Fruit fly (Drosophila melanogaster) whole organism, embryonic: ENCODE measurements around the gene Claspin.

ENCODE experiments used
- B-H1 ChIP-seq: fragments of 200-800 bp; sonication (Bioruptor generic); IDR thresholded peaks from 3 replicates; pipeline ENCODE4 v1.3.6; 2022; ENCODE audit warnings: missing biosample characterization, missing genetic modification characterization
- BtbVII ChIP-seq: fragments of 200-800 bp; sonication (Bioruptor generic); optimal IDR thresholded peaks from 3 replicates; lab custom pipeline; 2017; ENCODE audit warnings: missing biosample characterization, mild to moderate bottlenecking, missing genetic modification characterization
- CG11504 ChIP-seq: fragments of 200-800 bp; sonication (Bioruptor generic); optimal IDR thresholded peaks from 3 replicates; lab custom pipeline; 2019; ENCODE audit warnings: missing biosample characterization, mild to moderate bottlenecking, missing genetic modification characterization, moderate library complexity
- CG13296 ChIP-seq: fragments of 200-800 bp; sonication (Bioruptor generic); optimal IDR thresholded peaks from 3 replicates; lab custom pipeline; 2018; ENCODE audit warnings: missing biosample characterization, mild to moderate bottlenecking, missing genetic modification characterization
- CG16779 ChIP-seq: fragments of 200-800 bp; sonication (Bioruptor generic); IDR thresholded peaks from 2 replicates; pipeline ENCODE4 v1.3.6; 2022; ENCODE audit warnings: missing biosample characterization, missing genetic modification characterization
- CG1792 ChIP-seq: fragments of 200-800 bp; sonication (Bioruptor generic); optimal IDR thresholded peaks from 2 replicates; lab custom pipeline; 2016; ENCODE audit warnings: missing biosample characterization, missing genetic modification characterization
- CG2678 ChIP-seq: fragments of 200-800 bp; sonication (Bioruptor generic); optimal IDR thresholded peaks from 3 replicates; lab custom pipeline; 2019; ENCODE audit warnings: missing biosample characterization, mild to moderate bottlenecking, missing genetic modification characterization, moderate library complexity
- CG31365 ChIP-seq: fragments of 200-800 bp; sonication (Bioruptor generic); optimal IDR thresholded peaks from 2 replicates; lab custom pipeline; 2018; ENCODE audit warnings: missing biosample characterization, mild to moderate bottlenecking, missing genetic modification characterization
- CG31388 ChIP-seq: fragments of 200-800 bp; sonication (Bioruptor generic); optimal IDR thresholded peaks from 2 replicates; lab custom pipeline; 2016; ENCODE audit warnings: missing biosample characterization, missing genetic modification characterization
- CG32772 ChIP-seq: fragments of 200-800 bp; sonication (Bioruptor generic); IDR thresholded peaks from 2 replicates; pipeline ENCODE4 v1.3.6; 2022; ENCODE audit warnings: missing biosample characterization, missing genetic modification characterization
- CG3838 ChIP-seq: fragments of 200-800 bp; sonication (Bioruptor generic); optimal IDR thresholded peaks from 3 replicates; lab custom pipeline; 2016; ENCODE audit warnings: missing biosample characterization, missing genetic modification characterization
- CG42726 ChIP-seq: fragments of 200-800 bp; sonication (Bioruptor generic); IDR thresholded peaks from 2 replicates; pipeline ENCODE4 v1.3.6; 2022; ENCODE audit warnings: missing biosample characterization, missing genetic modification characterization; ENCODE audit not compliant: partially characterized antibody
- CG4854 ChIP-seq: fragments of 200-800 bp; sonication (Bioruptor generic); optimal IDR thresholded peaks from 2 replicates; lab custom pipeline; 2016; ENCODE audit warnings: missing biosample characterization, missing genetic modification characterization, inconsistent platforms
- CG5180 ChIP-seq: fragments of 200-800 bp; sonication (Bioruptor generic); optimal IDR thresholded peaks from 3 replicates; lab custom pipeline; 2017; ENCODE audit warnings: missing biosample characterization, missing genetic modification characterization, mild to moderate bottlenecking, moderate library complexity, missing genetic modification reagents
- CG6791 ChIP-seq: fragments of 200-800 bp; sonication (Bioruptor generic); IDR thresholded peaks from 3 replicates; pipeline ENCODE4 v1.3.6; 2022; ENCODE audit warnings: missing biosample characterization, missing genetic modification characterization; ENCODE audit not compliant: partially characterized antibody
- CG6854 ChIP-seq: fragments of 200-800 bp; sonication (Bioruptor generic); optimal IDR thresholded peaks from 3 replicates; lab custom pipeline; 2017; ENCODE audit warnings: missing biosample characterization, mild to moderate bottlenecking, missing genetic modification characterization
- CG7963 ChIP-seq: fragments of 200-800 bp; sonication (Bioruptor generic); IDR thresholded peaks from 3 replicates; pipeline ENCODE4 v1.3.6; 2022; ENCODE audit warnings: missing biosample characterization, missing genetic modification characterization; ENCODE audit not compliant: partially characterized antibody
- Camta ChIP-seq: fragments of 200-800 bp; sonication (Bioruptor generic); optimal IDR thresholded peaks from 2 replicates; lab custom pipeline; 2016; ENCODE audit warnings: missing biosample characterization, missing genetic modification characterization
- Dbx ChIP-seq: fragments of 200-800 bp; sonication (Bioruptor generic); IDR thresholded peaks from 3 replicates; pipeline ENCODE4 v1.3.6; 2022; ENCODE audit warnings: missing biosample characterization, missing genetic modification characterization
- Doc3 ChIP-seq: fragments of 200-800 bp; sonication (Bioruptor generic); IDR thresholded peaks from 3 replicates; pipeline ENCODE4 v1.3.6; 2022; ENCODE audit warnings: missing biosample characterization, missing genetic modification characterization; ENCODE audit not compliant: partially characterized antibody
- Drgx ChIP-seq: fragments of 200-800 bp; sonication (Bioruptor generic); IDR thresholded peaks from 2 replicates; pipeline ENCODE4 v1.3.6; 2022; ENCODE audit warnings: missing biosample characterization, missing genetic modification characterization
- E2f2 ChIP-seq: fragments of 200-800 bp; sonication (Bioruptor generic); IDR thresholded peaks from 2 replicates; pipeline ENCODE4 v1.3.6; 2022; ENCODE audit warnings: missing biosample characterization, missing genetic modification characterization
- Fer1 ChIP-seq: fragments of 200-800 bp; sonication (Bioruptor generic); optimal IDR thresholded peaks from 2 replicates; lab custom pipeline; 2017; ENCODE audit warnings: missing biosample characterization, mild to moderate bottlenecking, missing genetic modification characterization
- H15 ChIP-seq: fragments of 200-800 bp; sonication (Bioruptor generic); IDR thresholded peaks from 3 replicates; pipeline ENCODE4 v1.3.6; 2022; ENCODE audit warnings: missing biosample characterization, missing genetic modification characterization
- Hr78 ChIP-seq, 2 experiments: fragments of 200-800 bp in 1 of 2; fragments of >200 bp in 1 of 2; sonication (Bioruptor generic) in 1 of 2; optimal IDR thresholded peaks; 2 replicates each; lab custom pipeline; 2017 to 2019; ENCODE audit warnings: missing biosample characterization in 2 of 2, missing genetic modification characterization in 2 of 2, mild to moderate bottlenecking in 1 of 2, moderate library complexity in 1 of 2
- MESR4 ChIP-seq: fragments of 200-800 bp; sonication (Bioruptor generic); optimal IDR thresholded peaks from 2 replicates; lab custom pipeline; 2018; ENCODE audit warnings: missing biosample characterization, mild to moderate bottlenecking, missing genetic modification characterization, moderate library complexity
- Max ChIP-seq: fragments of 200-800 bp; sonication (Bioruptor generic); optimal IDR thresholded peaks from 2 replicates; lab custom pipeline; 2016; ENCODE audit warnings: missing biosample characterization, mild to moderate bottlenecking, missing genetic modification characterization
- Optix ChIP-seq: fragments of 200-800 bp; sonication (Bioruptor generic); IDR thresholded peaks from 3 replicates; pipeline ENCODE4 v1.3.6; 2022; ENCODE audit warnings: missing biosample characterization, missing genetic modification characterization
- Ssrp ChIP-seq: fragments of 200-800 bp; sonication (Bioruptor generic); optimal IDR thresholded peaks from 2 replicates; lab custom pipeline; 2018; ENCODE audit warnings: missing biosample characterization, mild to moderate bottlenecking, missing genetic modification characterization, moderate library complexity
- ato ChIP-seq: fragments of 200-800 bp; sonication (Bioruptor generic); IDR thresholded peaks from 2 replicates; pipeline ENCODE4 v1.3.6; 2022; ENCODE audit warnings: missing biosample characterization, missing genetic modification characterization; ENCODE audit not compliant: partially characterized antibody
- bbx ChIP-seq: fragments of 200-800 bp; sonication (Bioruptor generic); IDR thresholded peaks from 2 replicates; pipeline ENCODE4 v1.3.6; 2022; ENCODE audit warnings: missing biosample characterization, missing genetic modification characterization; ENCODE audit not compliant: partially characterized antibody
- bsh ChIP-seq, 2 experiments: fragments of 200-800 bp; sonication (Bioruptor generic); optimal IDR thresholded peaks; 2 replicates each; lab custom pipeline; 2017 to 2018; ENCODE audit warnings: mild to moderate bottlenecking in 2 of 2, missing biosample characterization in 2 of 2, missing genetic modification characterization in 2 of 2, moderate library complexity in 1 of 2
- chm ChIP-seq: fragments of 200-800 bp; sonication (Bioruptor generic); IDR thresholded peaks from 2 replicates; pipeline ENCODE4 v1.3.6; 2022; ENCODE audit warnings: missing biosample characterization, missing genetic modification characterization
- crol ChIP-seq: fragments of 200-800 bp; sonication (Bioruptor generic); IDR thresholded peaks from 2 replicates; pipeline ENCODE4 v1.3.6; 2022; ENCODE audit warnings: missing biosample characterization, missing genetic modification characterization
- da ChIP-seq: fragments of 200-800 bp; sonication (Bioruptor generic); optimal IDR thresholded peaks from 2 replicates; lab custom pipeline; 2016; ENCODE audit warnings: missing biosample characterization, missing genetic modification characterization
- disco-r ChIP-seq: fragments of 200-800 bp; sonication (Bioruptor generic); optimal IDR thresholded peaks from 2 replicates; lab custom pipeline; 2016; ENCODE audit warnings: missing biosample characterization, missing genetic modification characterization
- ham ChIP-seq: fragments of 200-800 bp; sonication (Bioruptor generic); IDR thresholded peaks from 2 replicates; pipeline ENCODE4 v1.3.6; 2022; ENCODE audit warnings: missing biosample characterization, missing genetic modification characterization
- hkb ChIP-seq, 2 experiments: fragments of 200-800 bp in 1 of 2; fragments of >200 bp in 1 of 2; sonication (Bioruptor generic) in 1 of 2; IDR thresholded peaks in 1 of 2; optimal IDR thresholded peaks in 1 of 2; 2 replicates each; pipeline versions ENCODE4 v1.3.6 to Lab custom; 2017 to 2022; ENCODE audit warnings: missing biosample characterization in 1 of 2, missing genetic modification characterization in 1 of 2
- kni ChIP-seq: fragments of 200-800 bp; sonication (Bioruptor generic); optimal IDR thresholded peaks from 3 replicates; lab custom pipeline; 2017; ENCODE audit warnings: mild to moderate bottlenecking, missing biosample characterization, missing genetic modification reagents, missing genetic modification characterization
- luna ChIP-seq: fragments of 200-800 bp; sonication (Bioruptor generic); optimal IDR thresholded peaks from 2 replicates; lab custom pipeline; 2016; ENCODE audit warnings: missing biosample characterization, missing genetic modification characterization
- mam ChIP-seq: fragments of 200-800 bp; sonication (Bioruptor generic); optimal IDR thresholded peaks from 3 replicates; lab custom pipeline; 2016; ENCODE audit warnings: missing biosample characterization, missing genetic modification characterization
- nerfin-1 ChIP-seq: fragments of 200-800 bp; sonication (Bioruptor generic); optimal IDR thresholded peaks from 3 replicates; lab custom pipeline; 2019; ENCODE audit warnings: missing biosample characterization, mild to moderate bottlenecking, missing genetic modification characterization, moderate library complexity
- oc ChIP-seq: fragments of 200-800 bp; sonication (Bioruptor generic); optimal IDR thresholded peaks from 2 replicates; lab custom pipeline; 2018; ENCODE audit warnings: missing biosample characterization, mild to moderate bottlenecking, missing genetic modification characterization, moderate library complexity
- otp ChIP-seq: fragments of 200-800 bp; sonication (Bioruptor generic); IDR thresholded peaks from 3 replicates; pipeline ENCODE4, ENCODE4 v1.3.6; 2022; ENCODE audit warnings: missing biosample characterization, missing genetic modification characterization
- peb ChIP-seq: fragments of 200-800 bp; sonication (Bioruptor generic); IDR thresholded peaks from 2 replicates; pipeline ENCODE4 v1.3.6; 2022; ENCODE audit warnings: missing biosample characterization, missing genetic modification characterization
- phol ChIP-seq: fragments of 200-800 bp; sonication (Bioruptor generic); optimal IDR thresholded peaks from 3 replicates; lab custom pipeline; 2018; ENCODE audit warnings: missing biosample characterization, mild to moderate bottlenecking, missing genetic modification characterization, moderate library complexity
- row ChIP-seq: fragments of 200-800 bp; sonication (Bioruptor generic); IDR thresholded peaks from 3 replicates; pipeline ENCODE4 v1.3.6; 2022; ENCODE audit warnings: missing biosample characterization, missing genetic modification characterization
- scrt ChIP-seq: fragments of 200-800 bp; sonication (Bioruptor generic); optimal IDR thresholded peaks from 2 replicates; lab custom pipeline; 2018; ENCODE audit warnings: missing biosample characterization, mild to moderate bottlenecking, missing genetic modification characterization, moderate library complexity
- tin ChIP-seq: fragments of 200-800 bp; sonication (Bioruptor generic); optimal IDR thresholded peaks from 3 replicates; lab custom pipeline; 2016; ENCODE audit warnings: missing biosample characterization, missing genetic modification characterization
- ttk ChIP-seq: fragments of 200-800 bp; sonication (Bioruptor generic); IDR thresholded peaks from 2 replicates; pipeline ENCODE4 v2.1.2; 2022; ENCODE audit warnings: missing biosample characterization, missing genetic modification characterization
- wor ChIP-seq: fragments of 200-800 bp; sonication (Bioruptor generic); IDR thresholded peaks from 2 replicates; pipeline ENCODE4 v1.3.6; 2022; ENCODE audit warnings: missing biosample characterization, missing genetic modification characterization

Claspin gene

DNA sequence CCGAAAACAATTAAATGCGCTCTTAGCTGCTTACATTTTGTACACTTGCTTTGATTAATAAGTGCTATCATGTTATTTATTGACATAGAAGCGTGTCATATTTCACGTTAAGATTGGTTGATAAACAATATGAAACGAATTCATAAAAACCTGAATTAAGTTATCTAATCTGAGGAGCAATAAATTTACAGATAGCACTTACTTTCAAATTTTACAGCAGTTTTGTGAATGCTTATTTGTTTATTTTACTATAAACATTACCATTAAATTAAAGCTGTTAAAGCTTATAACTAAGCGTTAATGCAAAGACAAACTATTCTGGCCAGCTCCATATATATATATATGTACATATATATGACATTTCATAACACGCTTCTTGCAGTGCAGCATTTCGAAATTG is 11.2 kb upstream of the Claspin start (continued):
- peak in 1 of 2 experiments; percentile 0 for TF ChIP-seq bsh (GFP tag; optimal IDR thresholded peaks at IDR 0.05; lab: Kevin White, UChicago)
- no peak for TF ChIP-seq Dbx
- TF ChIP-seq da: no peak
- TF ChIP-seq peb (GFP tag; lab: Robert Waterston, UW): no peak
- TF ChIP-seq H15: no peak
- TF ChIP-seq mam (GFP tag; lab: Kevin White, UChicago): no peak
- TF ChIP-seq CG6854: no peak
- TF ChIP-seq oc: no peak
- TF ChIP-seq nerfin-1 (tag; lab: Kevin White, UChicago): no peak
- TF ChIP-seq wor (GFP tag; lab: Robert Waterston, UW): no peak
- no peak for TF ChIP-seq Doc3 (GFP tag; lab: Robert Waterston, UW)
- peak; percentile 3 for TF ChIP-seq CG2678 (tag; lab: Kevin White, UChicago)
- no peak for TF ChIP-seq Optix (GFP tag; lab: Robert Waterston, UW)
- no peak for TF ChIP-seq ato (GFP tag; lab: Robert Waterston, UW)
- no peak for TF ChIP-seq otp (GFP tag; lab: Robert Waterston, UW)
- no peak for TF ChIP-seq Fer1
- no peak for TF ChIP-seq Ssrp (tag; lab: Kevin White, UChicago)
- TF ChIP-seq MESR4 (GFP tag; lab: Kevin White, UChicago): no peak
- TF ChIP-seq Hr78 (GFP tag; optimal IDR thresholded peaks at IDR 0.05; lab: Kevin White, UChicago): no peak
- TF ChIP-seq ham (GFP tag; lab: Robert Waterston, UW): no peak
- no peak for TF ChIP-seq crol (GFP tag; lab: Robert Waterston, UW)
- TF ChIP-seq CG6791 (GFP tag; lab: Robert Waterston, UW): no peak
- 0 out of 3 replicates have a peak, but pooled peaks have one; percentile 6 for TF ChIP-seq row
- no peak for TF ChIP-seq tin (GFP tag; lab: Kevin White, UChicago)
- TF ChIP-seq CG16779: no peak
- no peak for TF ChIP-seq kni
- no peak for TF ChIP-seq CG1792 (GFP tag; lab: Kevin White, UChicago)
- no peak for TF ChIP-seq scrt (GFP tag; lab: Kevin White, UChicago)
- TF ChIP-seq E2f2 (GFP tag; lab: Robert Waterston, UW): no peak
- TF ChIP-seq bbx (GFP tag; lab: Robert Waterston, UW): no peak
- TF ChIP-seq luna: no peak
- no peak for TF ChIP-seq chm (GFP tag; lab: Robert Waterston, UW)
- peak; percentile 20 for TF ChIP-seq CG11504 (tag; lab: Kevin White, UChicago)
- TF ChIP-seq Drgx (GFP tag; lab: Robert Waterston, UW): no peak
- TF ChIP-seq Max (GFP tag; lab: Kevin White, UChicago): no peak
- TF ChIP-seq phol: peak; percentile 15
- TF ChIP-seq CG31365 (tag; lab: Kevin White, UChicago): no peak
- no peak for TF ChIP-seq CG42726
- no peak for TF ChIP-seq BtbVII
- no peak for TF ChIP-seq CG3838 (GFP tag; lab: Kevin White, UChicago)
- TF ChIP-seq CG13296: no peak
- no peak for TF ChIP-seq Camta (GFP tag; lab: Kevin White, UChicago)
- TF ChIP-seq CG7963 (GFP tag; lab: Robert Waterston, UW): no peak
- TF ChIP-seq B-H1 (GFP tag; lab: Robert Waterston, UW): no peak
- TF ChIP-seq hkb (optimal IDR thresholded peaks at IDR 0.05; lab: Kevin White, UChicago): no peak
- no peak for TF ChIP-seq hkb (GFP tag; IDR thresholded peaks at IDR 0.05; lab: Robert Waterston, UW)
- no peak for TF ChIP-seq CG5180 (GFP tag; lab: Kevin White, UChicago)
- no peak for TF ChIP-seq disco-r (GFP tag; lab: Kevin White, UChicago)
- no peak for TF ChIP-seq CG31388 (GFP tag; lab: Kevin White, UChicago)
- no peak for TF ChIP-seq ttk (GFP tag; lab: Robert Waterston, UW)
- no peak for TF ChIP-seq CG32772 (GFP tag; lab: Robert Waterston, UW)
- no peak for TF ChIP-seq CG4854 (GFP tag; lab: Kevin White, UChicago)
